Fruit fly (Drosophila melanogaster) whole organism, embryonic: ENCODE data around the gene in.

Source experiments
- Aef1 ChIP-seq: fragments of 200-800 bp; sonication (Bioruptor generic); IDR thresholded peaks from 3 replicates; pipeline ENCODE4 v1.3.6; 2022; ENCODE audit warnings: missing biosample characterization, missing genetic modification characterization
- CG1024 ChIP-seq: fragments of 200-800 bp; sonication (Bioruptor generic); IDR thresholded peaks from 2 replicates; pipeline ENCODE4 v1.3.6; 2022; ENCODE audit warnings: missing biosample characterization, missing genetic modification characterization
- CG10366 ChIP-seq: fragments of 200-800 bp; sonication (Bioruptor generic); IDR thresholded peaks from 2 replicates; pipeline ENCODE4 v1.3.6; 2022; ENCODE audit warnings: missing biosample characterization, missing genetic modification characterization
- CG11504 ChIP-seq: fragments of 200-800 bp; sonication (Bioruptor generic); optimal IDR thresholded peaks from 3 replicates; lab custom pipeline; 2019; ENCODE audit warnings: missing biosample characterization, mild to moderate bottlenecking, missing genetic modification characterization, moderate library complexity
- CG14710 ChIP-seq: fragments of 200-800 bp; sonication (Bioruptor generic); optimal IDR thresholded peaks from 3 replicates; lab custom pipeline; 2019; ENCODE audit warnings: missing biosample characterization, mild to moderate bottlenecking, missing genetic modification characterization, moderate library complexity
- CG15514 ChIP-seq: fragments of 200-800 bp; sonication (Bioruptor generic); optimal IDR thresholded peaks from 3 replicates; lab custom pipeline; 2017; ENCODE audit warnings: missing biosample characterization, missing genetic modification characterization, mild to moderate bottlenecking, moderate library complexity, missing genetic modification reagents
- CG1603 ChIP-seq: fragments of 200-800 bp; sonication (Bioruptor generic); optimal IDR thresholded peaks from 2 replicates; lab custom pipeline; 2019; ENCODE audit warnings: missing biosample characterization, mild to moderate bottlenecking, missing genetic modification characterization, moderate library complexity
- CG16779 ChIP-seq: fragments of 200-800 bp; sonication (Bioruptor generic); IDR thresholded peaks from 2 replicates; pipeline ENCODE4 v1.3.6; 2022; ENCODE audit warnings: missing biosample characterization, missing genetic modification characterization
- CG17829 ChIP-seq: fragments of 200-800 bp; optimal IDR thresholded peaks from 2 replicates; lab custom pipeline; 2019; ENCODE audit warnings: missing biosample characterization, mild to moderate bottlenecking, missing genetic modification characterization, moderate library complexity
- CG2116 ChIP-seq: fragments of 200-800 bp; sonication (Bioruptor generic); optimal IDR thresholded peaks from 3 replicates; lab custom pipeline; 2018; ENCODE audit warnings: missing biosample characterization, mild to moderate bottlenecking, missing genetic modification characterization
- CG2199 ChIP-seq: fragments of 200-800 bp; sonication (Bioruptor generic); IDR thresholded peaks from 3 replicates; pipeline ENCODE4 v1.3.6; 2022; ENCODE audit warnings: missing biosample characterization, missing genetic modification characterization
- CG32767 ChIP-seq: fragments of 200-800 bp; sonication (Bioruptor generic); IDR thresholded peaks from 2 replicates; pipeline ENCODE4 v1.3.6; 2022; ENCODE audit warnings: missing biosample characterization, missing genetic modification characterization
- CG32772 ChIP-seq: fragments of 200-800 bp; sonication (Bioruptor generic); IDR thresholded peaks from 2 replicates; pipeline ENCODE4 v1.3.6; 2022; ENCODE audit warnings: missing biosample characterization, missing genetic modification characterization
- CG4282 ChIP-seq: fragments of 200-800 bp; sonication (Bioruptor generic); optimal IDR thresholded peaks from 2 replicates; lab custom pipeline; 2016; ENCODE audit warnings: missing biosample characterization, missing genetic modification characterization
- CG4820 ChIP-seq: fragments of 200-800 bp; sonication (Bioruptor generic); optimal IDR thresholded peaks from 3 replicates; lab custom pipeline; 2016; ENCODE audit warnings: missing biosample characterization, missing genetic modification characterization
- CG6254 ChIP-seq: fragments of 200-800 bp; sonication (Bioruptor generic); optimal IDR thresholded peaks from 3 replicates; lab custom pipeline; 2017; ENCODE audit warnings: mild to moderate bottlenecking, missing biosample characterization, missing genetic modification reagents, missing genetic modification characterization
- CG8290 ChIP-seq, 3 experiments: fragments of 200-800 bp; sonication (Bioruptor generic); optimal IDR thresholded peaks; 2 replicates each; lab custom pipeline; 2016 to 2019; ENCODE audit warnings: missing biosample characterization in 3 of 3, missing genetic modification characterization in 3 of 3, mild to moderate bottlenecking in 2 of 3, moderate library complexity in 1 of 3
- CG9437 ChIP-seq: fragments of 200-800 bp; sonication (Bioruptor generic); optimal IDR thresholded peaks from 2 replicates; lab custom pipeline; 2018; ENCODE audit warnings: missing biosample characterization, mild to moderate bottlenecking, missing genetic modification characterization
- Deaf1 ChIP-seq: fragments of 200-800 bp; optimal IDR thresholded peaks from 3 replicates; lab custom pipeline; 2019; ENCODE audit warnings: missing biosample characterization, mild to moderate bottlenecking, missing genetic modification characterization, moderate library complexity
- Dip2 ChIP-seq: fragments of 200-800 bp; sonication (Bioruptor generic); IDR thresholded peaks from 2 replicates; pipeline ENCODE4 v1.3.6; 2022; ENCODE audit warnings: missing biosample characterization, missing genetic modification characterization
- Dp ChIP-seq: fragments of 200-800 bp; sonication (Bioruptor generic); optimal IDR thresholded peaks from 2 replicates; lab custom pipeline; 2018; ENCODE audit warnings: missing biosample characterization, mild to moderate bottlenecking, missing genetic modification characterization, moderate library complexity
- HLHmδ ChIP-seq: fragments of 200-800 bp; sonication (Bioruptor generic); optimal IDR thresholded peaks from 2 replicates; lab custom pipeline; 2018; ENCODE audit warnings: missing biosample characterization, mild to moderate bottlenecking, missing genetic modification characterization, moderate library complexity
- NFAT ChIP-seq: fragments of 200-800 bp; sonication (Bioruptor generic); IDR thresholded peaks from 2 replicates; pipeline ENCODE4 v1.3.6; 2022; ENCODE audit warnings: missing biosample characterization, missing genetic modification characterization
- Oli ChIP-seq: fragments of 200-800 bp; sonication (Bioruptor generic); optimal IDR thresholded peaks from 2 replicates; lab custom pipeline; 2018; ENCODE audit warnings: missing biosample characterization, mild to moderate bottlenecking, missing genetic modification characterization, moderate library complexity
- Taf1 ChIP-seq: fragments of 200-800 bp; sonication (Bioruptor generic); IDR thresholded peaks from 2 replicates; pipeline ENCODE4 v1.3.6; 2022; ENCODE audit warnings: missing biosample characterization, missing genetic modification characterization
- ab ChIP-seq: fragments of 200-800 bp; sonication (Bioruptor generic); optimal IDR thresholded peaks from 2 replicates; lab custom pipeline; 2016; ENCODE audit warnings: missing biosample characterization, missing genetic modification characterization
- ato ChIP-seq: fragments of 200-800 bp; sonication (Bioruptor generic); IDR thresholded peaks from 2 replicates; pipeline ENCODE4 v1.3.6; 2022; ENCODE audit warnings: missing biosample characterization, missing genetic modification characterization; ENCODE audit not compliant: partially characterized antibody
- bigmax ChIP-seq: fragments of 200-800 bp; sonication (Bioruptor generic); optimal IDR thresholded peaks from 2 replicates; lab custom pipeline; 2018; ENCODE audit warnings: missing biosample characterization, mild to moderate bottlenecking, missing genetic modification characterization
- dm ChIP-seq: fragments of 200-800 bp; sonication (Bioruptor generic); optimal IDR thresholded peaks from 3 replicates; lab custom pipeline; 2016; ENCODE audit warnings: missing biosample characterization, missing genetic modification characterization
- exex ChIP-seq: fragments of 200-800 bp; sonication (Bioruptor generic); optimal IDR thresholded peaks from 4 replicates; lab custom pipeline; 2018; ENCODE audit warnings: missing biosample characterization, mild to moderate bottlenecking, missing genetic modification characterization, moderate library complexity
- fd64A ChIP-seq: fragments of 200-800 bp; sonication (Bioruptor generic); optimal IDR thresholded peaks from 3 replicates; lab custom pipeline; 2018; ENCODE audit warnings: missing biosample characterization, mild to moderate bottlenecking, missing genetic modification characterization
- gt ChIP-seq: fragments of 200-800 bp; sonication (Bioruptor generic); IDR thresholded peaks from 2 replicates; pipeline ENCODE4 v1.3.6; 2022; ENCODE audit warnings: missing biosample characterization, missing genetic modification characterization
- hkb ChIP-seq, 2 experiments: fragments of 200-800 bp in 1 of 2; fragments of >200 bp in 1 of 2; sonication (Bioruptor generic) in 1 of 2; IDR thresholded peaks in 1 of 2; optimal IDR thresholded peaks in 1 of 2; 2 replicates each; pipeline versions ENCODE4 v1.3.6 to Lab custom; 2017 to 2022; ENCODE audit warnings: missing biosample characterization in 1 of 2, missing genetic modification characterization in 1 of 2
- hth ChIP-seq: fragments of >200 bp; optimal IDR thresholded peaks from 2 replicates; lab custom pipeline; 2017; ENCODE audit warnings: inconsistent platforms
- knrl ChIP-seq: fragments of 200-800 bp; sonication (Bioruptor generic); IDR thresholded peaks from 3 replicates; pipeline ENCODE4 v1.3.6; 2022; ENCODE audit warnings: missing biosample characterization, missing genetic modification characterization; ENCODE audit not compliant: partially characterized antibody
- lmd ChIP-seq: fragments of 200-800 bp; sonication (Bioruptor generic); IDR thresholded peaks from 2 replicates; pipeline ENCODE4 v1.3.6; 2022; ENCODE audit warnings: missing biosample characterization, missing genetic modification characterization
- maf-S ChIP-seq: fragments of 200-800 bp; sonication (Bioruptor generic); optimal IDR thresholded peaks from 2 replicates; lab custom pipeline; 2016; ENCODE audit warnings: missing biosample characterization, missing genetic modification characterization
- nau ChIP-seq: fragments of 200-800 bp; sonication (Bioruptor generic); optimal IDR thresholded peaks from 3 replicates; lab custom pipeline; 2017; ENCODE audit warnings: missing biosample characterization, mild to moderate bottlenecking, missing genetic modification characterization, missing genetic modification reagents
- pan ChIP-seq, 4 experiments: fragments of >200 bp in 3 of 4; fragments of 200-800 bp in 1 of 4; sonication (Bioruptor generic) in 1 of 4; optimal IDR thresholded peaks in 3 of 4; IDR thresholded peaks in 1 of 4; 2 replicates each; pipeline versions ENCODE4 v1.3.6 to Lab custom; 2017 to 2022; ENCODE audit warnings: missing biosample characterization in 2 of 4, missing genetic modification characterization in 2 of 4, mixed read lengths in 1 of 4
- phol ChIP-seq: fragments of 200-800 bp; sonication (Bioruptor generic); optimal IDR thresholded peaks from 3 replicates; lab custom pipeline; 2018; ENCODE audit warnings: missing biosample characterization, mild to moderate bottlenecking, missing genetic modification characterization, moderate library complexity
- pzg ChIP-seq: fragments of 200-800 bp; sonication (Bioruptor generic); optimal IDR thresholded peaks from 3 replicates; lab custom pipeline; 2018; ENCODE audit warnings: missing biosample characterization, mild to moderate bottlenecking, missing genetic modification characterization, moderate library complexity
- scrt ChIP-seq: fragments of 200-800 bp; sonication (Bioruptor generic); optimal IDR thresholded peaks from 2 replicates; lab custom pipeline; 2018; ENCODE audit warnings: missing biosample characterization, mild to moderate bottlenecking, missing genetic modification characterization, moderate library complexity
- shn ChIP-seq: fragments of 200-800 bp; sonication (Bioruptor generic); optimal IDR thresholded peaks from 3 replicates; lab custom pipeline; 2016; ENCODE audit warnings: missing biosample characterization, missing genetic modification characterization
- slp2 ChIP-seq: fragments of 200-800 bp; sonication (Bioruptor generic); optimal IDR thresholded peaks from 2 replicates; lab custom pipeline; 2016; ENCODE audit warnings: missing biosample characterization, missing genetic modification characterization
- ssp ChIP-seq: fragments of 200-800 bp; sonication (Bioruptor generic); IDR thresholded peaks from 2 replicates; pipeline ENCODE4 v1.3.6; 2022; ENCODE audit warnings: missing biosample characterization, missing genetic modification characterization
- usp ChIP-seq: fragments of >200 bp; optimal IDR thresholded peaks from 2 replicates; lab custom pipeline; 2017; ENCODE audit warnings: missing biosample characterization, missing genetic modification characterization
- wdn ChIP-seq: fragments of 200-800 bp; sonication (Bioruptor generic); IDR thresholded peaks from 2 replicates; pipeline ENCODE4 v1.3.6; 2022; ENCODE audit warnings: missing biosample characterization, missing genetic modification characterization

The in gene

DNA sequence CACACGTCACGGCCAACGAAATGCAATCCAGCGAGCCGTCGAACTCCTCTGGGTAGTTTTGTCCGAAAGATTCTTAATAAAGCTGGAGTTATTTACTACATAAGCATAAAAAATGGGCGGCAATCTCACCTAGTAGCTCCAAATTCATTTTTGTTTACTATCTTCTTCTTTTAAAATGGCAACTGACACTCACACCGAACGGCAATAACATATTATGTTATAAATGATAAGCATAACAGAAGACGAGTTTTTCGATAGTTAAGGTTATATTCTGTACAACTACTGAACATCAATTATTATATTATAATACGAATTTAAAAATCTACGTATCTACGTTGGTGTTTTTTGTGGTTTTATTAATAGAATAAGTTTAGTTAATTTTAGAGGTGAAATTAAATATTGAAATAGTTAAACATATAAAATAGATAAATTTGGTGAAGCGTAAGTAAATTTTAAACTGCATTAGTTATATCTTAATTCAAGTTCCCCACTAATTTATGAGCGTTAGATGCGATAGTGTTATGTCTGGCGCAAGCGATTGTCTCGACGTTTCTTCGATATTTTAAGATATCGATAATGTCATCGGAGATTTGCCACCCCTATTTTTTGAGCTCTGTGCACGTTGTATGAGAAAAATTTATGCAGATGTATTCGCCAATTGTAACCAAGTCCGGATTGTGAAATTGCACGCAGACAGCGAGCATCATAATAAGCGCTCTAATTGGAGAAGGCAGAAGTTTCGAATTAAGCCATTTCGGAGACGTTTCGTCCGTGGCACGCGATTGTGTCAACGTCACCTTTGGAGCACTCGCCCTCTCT, 19.0 kb upstream of the in start, which contains the start of the genes Rbbp5 and eRF1 (continued):
- TF ChIP-seq CG32772 (GFP tag; lab: Robert Waterston, UW): peak; percentile 84
- peak; percentile 42 for TF ChIP-seq shn (GFP tag; lab: Kevin White, UChicago)
- TF ChIP-seq phol (tag; lab: Kevin White, UChicago): peak; percentile 84
- TF ChIP-seq pan (optimal IDR thresholded peaks at IDR 0.05; lab: Kevin White, UChicago): no peak
- peak in 1 of 2 experiments; percentile 74 for TF ChIP-seq pan (GFP tag; optimal IDR thresholded peaks at IDR 0.05 in 1 of 2, IDR thresholded peaks at IDR 0.05 in 1 of 2)
- peak; percentile 79 for TF ChIP-seq CG17829 (tag; lab: Kevin White, UChicago)
- no peak for TF ChIP-seq ab (GFP tag; lab: Kevin White, UChicago)
- TF ChIP-seq Dp: peak; percentile 2
- no peak for TF ChIP-seq nau (GFP tag; lab: Kevin White, UChicago)
- peak; percentile 48 for TF ChIP-seq CG9437 (GFP tag; lab: Kevin White, UChicago)
- peak; percentile 81 for TF ChIP-seq ato
- no peak for TF ChIP-seq Dip2 (GFP tag; lab: Robert Waterston, UW)
- TF ChIP-seq lmd (GFP tag; lab: Robert Waterston, UW): peak; percentile 73; the same call in 1 of the 2 replicates
- peak; percentile 26 for TF ChIP-seq CG6254 (GFP tag; lab: Kevin White, UChicago)
- peak; percentile 27 for TF ChIP-seq slp2 (GFP tag; lab: Kevin White, UChicago)
- no peak for TF ChIP-seq HLHmδ (GFP tag; lab: Kevin White, UChicago)
- no peak for TF ChIP-seq Deaf1 (tag; lab: Kevin White, UChicago)
- peak; percentile 44 for TF ChIP-seq Oli (tag; lab: Kevin White, UChicago)
- TF ChIP-seq Taf1 (GFP tag; lab: Robert Waterston, UW): peak; percentile 70
- TF ChIP-seq CG10366 (GFP tag; lab: Robert Waterston, UW): no peak; the same call in 1 of the 2 replicates
- no peak for TF ChIP-seq CG16779 (GFP tag; lab: Robert Waterston, UW)
- TF ChIP-seq fd64A: no peak
- peak; percentile 42; the same call in 1 of the 2 replicates for TF ChIP-seq CG1024 (GFP tag; lab: Robert Waterston, UW)
- TF ChIP-seq CG2199: no peak
- TF ChIP-seq gt: peak; percentile 19; the same call in 1 of the 2 replicates
- no peak for TF ChIP-seq CG11504
- TF ChIP-seq dm: peak; percentile 77
- peak; percentile 59 for TF ChIP-seq maf-S (GFP tag; lab: Kevin White, UChicago)
- TF ChIP-seq scrt: no peak
- TF ChIP-seq CG32767 (GFP tag; lab: Robert Waterston, UW): no peak
- peak; percentile 83 for TF ChIP-seq CG8290 (GFP tag; optimal IDR thresholded peaks at IDR 0.05; lab: Kevin White, UChicago)
- peak; percentile 9 to 63 for TF ChIP-seq CG8290 (tag; optimal IDR thresholded peaks at IDR 0.05; lab: Kevin White, UChicago)
- peak; percentile 83 for TF ChIP-seq NFAT (GFP tag; lab: Robert Waterston, UW)
- TF ChIP-seq CG14710: peak; percentile 86
- TF ChIP-seq CG4282 (GFP tag; lab: Kevin White, UChicago): no peak
- TF ChIP-seq exex: peak; percentile 28
- peak; percentile 72 for TF ChIP-seq CG15514 (GFP tag; lab: Kevin White, UChicago)
- TF ChIP-seq hkb (optimal IDR thresholded peaks at IDR 0.05; lab: Kevin White, UChicago): peak; percentile 27
- peak; percentile 66; the same call in 1 of the 2 replicates for TF ChIP-seq hkb (GFP tag; IDR thresholded peaks at IDR 0.05; lab: Robert Waterston, UW)
- TF ChIP-seq Aef1 (GFP tag; lab: Robert Waterston, UW): peak; percentile 88
- TF ChIP-seq CG2116 (GFP tag; lab: Kevin White, UChicago): peak; percentile 78
- peak; percentile 64 for TF ChIP-seq CG1603 (tag; lab: Kevin White, UChicago)
- peak; percentile 66 for TF ChIP-seq wdn (GFP tag; lab: Robert Waterston, UW)
- no peak for TF ChIP-seq usp
- TF ChIP-seq CG4820: peak; percentile 73
- TF ChIP-seq hth (lab: Kevin White, UChicago): no peak
- peak; percentile 64 for TF ChIP-seq pzg (GFP tag; lab: Kevin White, UChicago)
- no peak; the same call in 1 of the 2 replicates for TF ChIP-seq ssp (GFP tag; lab: Robert Waterston, UW)
- peak; percentile 78 for TF ChIP-seq bigmax (GFP tag; lab: Kevin White, UChicago)
- peak; percentile 93 for TF ChIP-seq knrl
